Fruit fly (Drosophila melanogaster) whole organism, embryonic: ENCODE results near the gene CG16789.

Source experiments
- CG10431 ChIP-seq: fragments of 200-800 bp; sonication (Bioruptor generic); optimal IDR thresholded peaks from 3 replicates; lab custom pipeline; 2018; ENCODE audit warnings: missing biosample characterization, mild to moderate bottlenecking, missing genetic modification characterization
- CG10979 ChIP-seq: fragments of 200-800 bp; sonication (Bioruptor generic); optimal IDR thresholded peaks from 2 replicates; lab custom pipeline; 2018; ENCODE audit warnings: missing biosample characterization, mild to moderate bottlenecking, missing genetic modification characterization, moderate library complexity
- CG11723 ChIP-seq: fragments of 200-800 bp; sonication (Bioruptor generic); optimal IDR thresholded peaks from 2 replicates; lab custom pipeline; 2017; ENCODE audit warnings: missing biosample characterization, mild to moderate bottlenecking, missing genetic modification characterization
- CG12155 ChIP-seq: fragments of 200-800 bp; sonication (Bioruptor generic); optimal IDR thresholded peaks from 3 replicates; lab custom pipeline; 2016; ENCODE audit warnings: missing biosample characterization, missing genetic modification characterization
- CG12744 ChIP-seq: fragments of 200-800 bp; sonication (Bioruptor generic); optimal IDR thresholded peaks from 2 replicates; lab custom pipeline; 2016; ENCODE audit warnings: missing biosample characterization, missing genetic modification characterization
- CG12769 ChIP-seq: fragments of 200-800 bp; sonication (Bioruptor generic); optimal IDR thresholded peaks from 2 replicates; lab custom pipeline; 2019; ENCODE audit warnings: missing biosample characterization, mild to moderate bottlenecking, missing genetic modification characterization, moderate library complexity
- CG16863 ChIP-seq: fragments of 200-800 bp; sonication (Bioruptor generic); optimal IDR thresholded peaks from 3 replicates; lab custom pipeline; 2016; ENCODE audit warnings: missing biosample characterization, missing genetic modification characterization
- CG2120 ChIP-seq: fragments of 200-800 bp; sonication (Bioruptor generic); optimal IDR thresholded peaks from 3 replicates; lab custom pipeline; 2016; ENCODE audit warnings: missing biosample characterization, missing genetic modification characterization
- CG30431 ChIP-seq: fragments of 200-800 bp; sonication (Bioruptor generic); optimal IDR thresholded peaks from 2 replicates; lab custom pipeline; 2017; ENCODE audit warnings: missing biosample characterization, missing genetic modification characterization
- CG31224 ChIP-seq: fragments of 200-800 bp; sonication (Bioruptor generic); IDR thresholded peaks from 2 replicates; pipeline ENCODE4 v1.3.6; 2022; ENCODE audit warnings: missing biosample characterization, missing genetic modification characterization
- CG3281 ChIP-seq: fragments of 200-800 bp; sonication (Bioruptor generic); optimal IDR thresholded peaks from 3 replicates; lab custom pipeline; 2017; ENCODE audit warnings: missing biosample characterization, mild to moderate bottlenecking, missing genetic modification characterization
- CG6689 ChIP-seq: fragments of 200-800 bp; sonication (Bioruptor generic); IDR thresholded peaks from 2 replicates; pipeline ENCODE4 v1.3.6; 2022; ENCODE audit warnings: missing biosample characterization, missing genetic modification characterization
- CG6813 ChIP-seq: fragments of 200-800 bp; sonication (Bioruptor generic); optimal IDR thresholded peaks from 2 replicates; lab custom pipeline; 2017; ENCODE audit warnings: missing biosample characterization, missing genetic modification characterization, mild to moderate bottlenecking, moderate library complexity, missing genetic modification reagents
- CG7271 ChIP-seq: fragments of 200-800 bp; sonication (Bioruptor generic); optimal IDR thresholded peaks from 2 replicates; lab custom pipeline; 2018; ENCODE audit warnings: missing biosample characterization, mild to moderate bottlenecking, missing genetic modification characterization, moderate library complexity
- CG7372 ChIP-seq: fragments of 200-800 bp; sonication (Bioruptor generic); IDR thresholded peaks from 2 replicates; pipeline ENCODE4 v1.3.6; 2022; ENCODE audit warnings: missing biosample characterization, missing genetic modification characterization
- CG7963 ChIP-seq: fragments of 200-800 bp; sonication (Bioruptor generic); IDR thresholded peaks from 3 replicates; pipeline ENCODE4 v1.3.6; 2022; ENCODE audit warnings: missing biosample characterization, missing genetic modification characterization; ENCODE audit not compliant: partially characterized antibody
- CG8359 ChIP-seq: fragments of 200-800 bp; sonication (Bioruptor generic); optimal IDR thresholded peaks from 2 replicates; lab custom pipeline; 2017; ENCODE audit warnings: missing biosample characterization, mild to moderate bottlenecking, missing genetic modification characterization, borderline replicate concordance
- CG8765 ChIP-seq: fragments of 200-800 bp; sonication (Bioruptor generic); IDR thresholded peaks from 2 replicates; pipeline ENCODE4 v1.3.6; 2022; ENCODE audit warnings: missing biosample characterization, missing genetic modification characterization
- CG9932 ChIP-seq: fragments of 200-800 bp; sonication (Bioruptor generic); IDR thresholded peaks from 2 replicates; pipeline ENCODE4 v1.3.6; 2022; ENCODE audit warnings: missing biosample characterization, missing genetic modification characterization
- Chrac-16 ChIP-seq: fragments of 200-800 bp; sonication (Bioruptor generic); optimal IDR thresholded peaks from 3 replicates; lab custom pipeline; 2016; ENCODE audit warnings: missing biosample characterization, missing genetic modification characterization
- Deaf1 ChIP-seq: fragments of 200-800 bp; optimal IDR thresholded peaks from 3 replicates; lab custom pipeline; 2019; ENCODE audit warnings: missing biosample characterization, mild to moderate bottlenecking, missing genetic modification characterization, moderate library complexity
- Gug ChIP-seq: fragments of 200-800 bp; sonication (Bioruptor generic); IDR thresholded peaks from 4 replicates; pipeline ENCODE4 v1.3.6; 2022; ENCODE audit warnings: missing biosample characterization, missing genetic modification characterization
- Hr39 ChIP-seq: fragments of >200 bp; optimal IDR thresholded peaks from 2 replicates; lab custom pipeline; 2017
- Hr51 ChIP-seq, 2 experiments: fragments of 200-800 bp; sonication (Bioruptor generic); optimal IDR thresholded peaks; 2 replicates in 1 of 2; 3 replicates in 1 of 2; lab custom pipeline; 2016 to 2018; ENCODE audit warnings: missing biosample characterization in 2 of 2, missing genetic modification characterization in 2 of 2, mild to moderate bottlenecking in 1 of 2, moderate library complexity in 1 of 2
- Jarid2 ChIP-seq: fragments of 200-800 bp; sonication (Bioruptor generic); optimal IDR thresholded peaks from 3 replicates; lab custom pipeline; 2017; ENCODE audit warnings: mild to moderate bottlenecking, missing biosample characterization, missing genetic modification reagents, missing genetic modification characterization
- Neu2 ChIP-seq: fragments of 200-800 bp; sonication (Bioruptor generic); optimal IDR thresholded peaks from 3 replicates; lab custom pipeline; 2016; ENCODE audit warnings: missing biosample characterization, missing genetic modification characterization, borderline replicate concordance
- Nf-YB ChIP-seq: fragments of 200-800 bp; sonication (Bioruptor generic); optimal IDR thresholded peaks from 3 replicates; lab custom pipeline; 2019; ENCODE audit warnings: missing biosample characterization, mild to moderate bottlenecking, missing genetic modification characterization, moderate library complexity
- Spps ChIP-seq: fragments of 200-800 bp; sonication (Bioruptor generic); optimal IDR thresholded peaks from 2 replicates; lab custom pipeline; 2018; ENCODE audit warnings: missing biosample characterization, mild to moderate bottlenecking, missing genetic modification characterization
- Xrp1 ChIP-seq: fragments of 200-800 bp; sonication (Bioruptor generic); IDR thresholded peaks from 2 replicates; pipeline ENCODE4 v1.3.6; 2022; ENCODE audit warnings: missing biosample characterization, missing genetic modification characterization
- br ChIP-seq: fragments of >200 bp; optimal IDR thresholded peaks from 2 replicates; lab custom pipeline; 2017
- da ChIP-seq: fragments of 200-800 bp; sonication (Bioruptor generic); optimal IDR thresholded peaks from 2 replicates; lab custom pipeline; 2016; ENCODE audit warnings: missing biosample characterization, missing genetic modification characterization
- eyg ChIP-seq: fragments of 200-800 bp; sonication (Bioruptor generic); optimal IDR thresholded peaks from 3 replicates; lab custom pipeline; 2016; ENCODE audit warnings: missing biosample characterization, missing genetic modification characterization
- fd3F ChIP-seq: fragments of 200-800 bp; sonication (Bioruptor generic); optimal IDR thresholded peaks from 2 replicates; lab custom pipeline; 2018; ENCODE audit warnings: missing biosample characterization, mild to moderate bottlenecking, missing genetic modification characterization, moderate library complexity
- gsb ChIP-seq: fragments of 200-800 bp; sonication (Bioruptor generic); IDR thresholded peaks from 2 replicates; pipeline ENCODE4 v1.3.6; 2022; ENCODE audit warnings: missing biosample characterization, missing genetic modification characterization
- insv ChIP-seq, 2 experiments: fragments of 200-800 bp; sonication (Bioruptor generic); optimal IDR thresholded peaks; 3 replicates each; lab custom pipeline; 2016 to 2018; ENCODE audit warnings: missing biosample characterization in 2 of 2, missing genetic modification characterization in 2 of 2
- ken ChIP-seq: fragments of 200-800 bp; sonication (Bioruptor generic); IDR thresholded peaks from 3 replicates; pipeline ENCODE4 v1.3.6; 2022; ENCODE audit warnings: missing biosample characterization, missing genetic modification characterization
- klu ChIP-seq: fragments of 200-800 bp; sonication (Bioruptor generic); IDR thresholded peaks from 2 replicates; pipeline ENCODE4 v1.3.6; 2022; ENCODE audit warnings: missing biosample characterization, missing genetic modification characterization
- lmd ChIP-seq: fragments of 200-800 bp; sonication (Bioruptor generic); IDR thresholded peaks from 2 replicates; pipeline ENCODE4 v1.3.6; 2022; ENCODE audit warnings: missing biosample characterization, missing genetic modification characterization
- pros ChIP-seq: fragments of 200-800 bp; sonication (Bioruptor generic); optimal IDR thresholded peaks from 3 replicates; lab custom pipeline; 2019; ENCODE audit warnings: missing biosample characterization, mild to moderate bottlenecking, missing genetic modification characterization, moderate library complexity
- pum ChIP-seq: fragments of 200-800 bp; sonication (Bioruptor generic); optimal IDR thresholded peaks from 2 replicates; lab custom pipeline; 2016; ENCODE audit warnings: missing biosample characterization, missing genetic modification characterization
- ro ChIP-seq: fragments of 200-800 bp; sonication (Bioruptor generic); IDR thresholded peaks from 2 replicates; pipeline ENCODE4 v1.3.6; 2022; ENCODE audit warnings: missing biosample characterization, missing genetic modification characterization
- scrt ChIP-seq: fragments of 200-800 bp; sonication (Bioruptor generic); optimal IDR thresholded peaks from 2 replicates; lab custom pipeline; 2018; ENCODE audit warnings: missing biosample characterization, mild to moderate bottlenecking, missing genetic modification characterization, moderate library complexity
- sim ChIP-seq: fragments of 200-800 bp; sonication (Bioruptor generic); IDR thresholded peaks from 2 replicates; pipeline ENCODE4 v1.3.6; 2022; ENCODE audit warnings: missing biosample characterization, missing genetic modification characterization
- slbo ChIP-seq: fragments of 200-800 bp; sonication (Bioruptor generic); IDR thresholded peaks from 2 replicates; pipeline ENCODE4 v1.3.6; 2022; ENCODE audit warnings: missing biosample characterization, missing genetic modification characterization
- tna ChIP-seq: fragments of 200-800 bp; sonication (Bioruptor generic); IDR thresholded peaks from 2 replicates; pipeline ENCODE4 v1.3.6; 2022; ENCODE audit warnings: missing biosample characterization, missing genetic modification characterization; ENCODE audit not compliant: partially characterized antibody
- tx ChIP-seq: fragments of 200-800 bp; sonication (Bioruptor generic); optimal IDR thresholded peaks from 2 replicates; lab custom pipeline; 2016; ENCODE audit warnings: missing biosample characterization, missing genetic modification characterization
- z ChIP-seq: fragments of 200-800 bp; sonication (Bioruptor generic); IDR thresholded peaks from 3 replicates; pipeline ENCODE4 v1.3.6; 2022; ENCODE audit warnings: missing biosample characterization, missing genetic modification characterization
- zen ChIP-seq: fragments of 200-800 bp; sonication (Bioruptor generic); optimal IDR thresholded peaks from 3 replicates; lab custom pipeline; 2018; ENCODE audit warnings: missing biosample characterization, mild to moderate bottlenecking, missing genetic modification characterization, moderate library complexity

The CG16789 gene

dm6 chr3R:9533181-9534124 is 32.5 kb upstream of the CG16789 start (continued):
- TF ChIP-seq CG9932: peak; percentile 89
- TF ChIP-seq CG6689 (GFP tag; lab: Robert Waterston, UW): peak; percentile 94
- peak; percentile 92 for TF ChIP-seq klu (GFP tag; lab: Robert Waterston, UW)
- no peak for TF ChIP-seq br
- TF ChIP-seq gsb (GFP tag; lab: Robert Waterston, UW): peak; percentile 90
- TF ChIP-seq fd3F (GFP tag; lab: Kevin White, UChicago): peak; percentile 94
- TF ChIP-seq sim (GFP tag; lab: Robert Waterston, UW): 0 out of 2 replicates have a peak, but pooled peaks have one; percentile 14
- TF ChIP-seq CG8765: peak; percentile 39; the same call in 1 of the 2 replicates
- TF ChIP-seq pum (GFP tag; lab: Kevin White, UChicago): peak; percentile 91
- TF ChIP-seq CG31224: peak; percentile 81; the same call in 1 of the 2 replicates
- TF ChIP-seq CG8359: peak; percentile 87
- TF ChIP-seq Xrp1 (GFP tag; lab: Robert Waterston, UW): peak; percentile 85
- TF ChIP-seq Neu2 (GFP tag; lab: Kevin White, UChicago): peak; percentile 82
- TF ChIP-seq CG12744: peak; percentile 88
- peak; percentile 86 for TF ChIP-seq Nf-YB (GFP tag; lab: Kevin White, UChicago)
- TF ChIP-seq CG7963 (GFP tag; lab: Robert Waterston, UW): 0 out of 3 replicates have a peak, but pooled peaks have one; percentile 17
- peak; percentile 40 to 78 for TF ChIP-seq insv (GFP tag; optimal IDR thresholded peaks at IDR 0.05; lab: Kevin White, UChicago)
- peak; percentile 82 for TF ChIP-seq Jarid2
- peak; percentile 91 to 98 for TF ChIP-seq Hr51 (GFP tag; optimal IDR thresholded peaks at IDR 0.05; lab: Kevin White, UChicago)
- peak; percentile 89 for TF ChIP-seq CG12769
- TF ChIP-seq Gug (GFP tag; lab: Robert Waterston, UW): peak; percentile 88
- peak; percentile 98 for TF ChIP-seq CG3281
- TF ChIP-seq scrt (GFP tag; lab: Kevin White, UChicago): peak; percentile 92
- TF ChIP-seq Hr39: no peak
- TF ChIP-seq eyg (GFP tag; lab: Kevin White, UChicago): peak; percentile 85
- peak; percentile 46 for TF ChIP-seq CG7271 (tag; lab: Kevin White, UChicago)
- peak; percentile 94 for TF ChIP-seq lmd (GFP tag; lab: Robert Waterston, UW)
- TF ChIP-seq tx (GFP tag; lab: Kevin White, UChicago): peak; percentile 93
- TF ChIP-seq CG7372 (GFP tag; lab: Robert Waterston, UW): peak; percentile 92
- TF ChIP-seq CG2120 (GFP tag; lab: Kevin White, UChicago): peak; percentile 97
- peak; percentile 93 for TF ChIP-seq CG12155 (GFP tag; lab: Kevin White, UChicago)
- peak; percentile 96 for TF ChIP-seq CG10979 (tag; lab: Kevin White, UChicago)
- TF ChIP-seq z (GFP tag; lab: Robert Waterston, UW): 0 out of 3 replicates have a peak, but pooled peaks have one; percentile 5
- TF ChIP-seq CG6813 (GFP tag; lab: Kevin White, UChicago): peak; percentile 96
- TF ChIP-seq pros (GFP tag; lab: Kevin White, UChicago): peak; percentile 99
- peak; percentile 84 for TF ChIP-seq Spps
- TF ChIP-seq CG30431 (GFP tag; lab: Kevin White, UChicago): peak; percentile 89
- TF ChIP-seq slbo (GFP tag; lab: Robert Waterston, UW): peak; percentile 90
- TF ChIP-seq CG11723 (GFP tag; lab: Kevin White, UChicago): peak; percentile 96
- no peak for TF ChIP-seq tna (GFP tag; lab: Robert Waterston, UW)
- TF ChIP-seq CG16863: peak; percentile 90
- TF ChIP-seq da (GFP tag; lab: Kevin White, UChicago): peak; percentile 66
- peak; percentile 78 for TF ChIP-seq ken (GFP tag; lab: Robert Waterston, UW)
- TF ChIP-seq Deaf1 (tag; lab: Kevin White, UChicago): peak; percentile 81
- TF ChIP-seq zen (tag; lab: Kevin White, UChicago): peak; percentile 72
- peak; percentile 93 for TF ChIP-seq Chrac-16
- TF ChIP-seq CG10431 (GFP tag; lab: Kevin White, UChicago): peak; percentile 91
- peak; percentile 82; the same call in 1 of the 2 replicates for TF ChIP-seq ro (GFP tag; lab: Robert Waterston, UW)
